Fruit fly (Drosophila melanogaster) whole organism, adult: ENCODE results near the gene CG4017.
A peak's percentile ranks its signal among the peaks of the same experiment; 100 is the strongest.

Experiments
- CG11617 ChIP-seq: fragments of 200-800 bp; sonication (Bioruptor generic); optimal IDR thresholded peaks from 2 replicates; lab custom pipeline; 2017; ENCODE audit warnings: mild to moderate bottlenecking, missing biosample characterization, missing genetic modification reagents, missing genetic modification characterization
- CG12768 ChIP-seq: fragments of 200-800 bp; sonication (Bioruptor generic); optimal IDR thresholded peaks from 2 replicates; lab custom pipeline; 2017; ENCODE audit warnings: missing biosample characterization, missing genetic modification characterization, mild to moderate bottlenecking, moderate library complexity, missing genetic modification reagents
- CG14711 ChIP-seq: fragments of 200-800 bp; sonication (Bioruptor generic); optimal IDR thresholded peaks from 2 replicates; lab custom pipeline; 2018; ENCODE audit warnings: missing biosample characterization, mild to moderate bottlenecking, missing genetic modification characterization, moderate library complexity
- CG1620 ChIP-seq: fragments of 200-800 bp; sonication (Bioruptor generic); optimal IDR thresholded peaks from 2 replicates; lab custom pipeline; 2016; ENCODE audit warnings: missing biosample characterization, missing genetic modification characterization
- CG33017 ChIP-seq: fragments of 200-800 bp; sonication (Bioruptor generic); optimal IDR thresholded peaks from 2 replicates; lab custom pipeline; 2018; ENCODE audit warnings: missing biosample characterization, mild to moderate bottlenecking, missing genetic modification characterization, moderate library complexity
- CG5204 ChIP-seq: fragments of 200-800 bp; sonication (Bioruptor generic); optimal IDR thresholded peaks from 2 replicates; lab custom pipeline; 2016; ENCODE audit warnings: missing biosample characterization, missing genetic modification characterization
- CG7045 ChIP-seq: fragments of 200-800 bp; sonication (Bioruptor generic); optimal IDR thresholded peaks from 2 replicates; lab custom pipeline; 2017; ENCODE audit warnings: missing biosample characterization, mild to moderate bottlenecking, missing genetic modification characterization
- CG7101 ChIP-seq: fragments of 200-800 bp; sonication (Bioruptor generic); optimal IDR thresholded peaks from 2 replicates; lab custom pipeline; 2018; ENCODE audit warnings: missing biosample characterization, mild to moderate bottlenecking, missing genetic modification characterization, moderate library complexity
- Clk ChIP-seq: fragments of 200-800 bp; sonication (Bioruptor generic); optimal IDR thresholded peaks from 2 replicates; lab custom pipeline; 2017; ENCODE audit warnings: missing biosample characterization, missing genetic modification characterization
- Crg-1 ChIP-seq: fragments of 200-800 bp; sonication (Bioruptor generic); optimal IDR thresholded peaks from 2 replicates; lab custom pipeline; 2016; ENCODE audit warnings: missing biosample characterization, missing genetic modification characterization
- Hr96 ChIP-seq: fragments of 200-800 bp; sonication (Bioruptor generic); optimal IDR thresholded peaks from 2 replicates; lab custom pipeline; 2016; ENCODE audit warnings: missing biosample characterization, missing genetic modification characterization
- Mnt ChIP-seq: fragments of 200-800 bp; sonication (Bioruptor generic); optimal IDR thresholded peaks from 2 replicates; lab custom pipeline; 2016; ENCODE audit warnings: missing biosample characterization, mild to moderate bottlenecking, missing genetic modification characterization
- bab1 ChIP-seq: fragments of 200-800 bp; sonication (Bioruptor generic); optimal IDR thresholded peaks from 3 replicates; lab custom pipeline; 2019; ENCODE audit warnings: missing biosample characterization, mild to moderate bottlenecking, missing genetic modification characterization, moderate library complexity
- cic ChIP-seq: fragments of 200-800 bp; sonication (Bioruptor generic); optimal IDR thresholded peaks from 2 replicates; lab custom pipeline; 2017; ENCODE audit warnings: missing biosample characterization, mild to moderate bottlenecking, missing genetic modification characterization, moderate library complexity
- cnc ChIP-seq, 2 experiments: fragments of >200 bp; optimal IDR thresholded peaks; 2 replicates each; lab custom pipeline; 2017
- kay ChIP-seq: fragments of 200-800 bp; sonication (Bioruptor generic); peaks from one replicate; lab custom pipeline; 2016; ENCODE audit warnings: missing biosample characterization, missing genetic modification characterization, borderline replicate concordance
- ovo ChIP-seq: fragments of 200-800 bp; sonication (Bioruptor generic); optimal IDR thresholded peaks from 2 replicates; lab custom pipeline; 2016; ENCODE audit warnings: missing biosample characterization, missing genetic modification characterization
- pad ChIP-seq: fragments of 200-800 bp; sonication (Bioruptor generic); optimal IDR thresholded peaks from 3 replicates; lab custom pipeline; 2017; ENCODE audit warnings: missing biosample characterization, missing genetic modification characterization, mild to moderate bottlenecking, moderate library complexity, missing genetic modification reagents
- tj ChIP-seq: fragments of 200-800 bp; sonication (Bioruptor generic); optimal IDR thresholded peaks from 3 replicates; lab custom pipeline; 2017; ENCODE audit warnings: missing biosample characterization, mild to moderate bottlenecking, missing genetic modification characterization, moderate library complexity
- toe ChIP-seq: fragments of 200-800 bp; sonication (Bioruptor generic); optimal IDR thresholded peaks from 2 replicates; lab custom pipeline; 2016; ENCODE audit warnings: missing biosample characterization, missing genetic modification characterization

Gene CG4017

dm6 chr2L:9768735-9769134 lies 1.9 kb downstream of the CG4017 start, which contains the start of gene CG17633:
Gene CG17633 (plus strand): TSS chr2L:9769060.
- TF ChIP-seq CG5204 (no peak), Clk (GFP tag; lab: Kevin White, UChicago) (no peak)

dm6 chr2L:9770896-9771295 lies 4.0 kb downstream of the CG4017 start, which contains the start of gene ppk18:
Gene ppk18 (minus strand): TSS chr2L:9770996.
- TF ChIP-seq tj (GFP tag; lab: Kevin White, UChicago), result no peak
- TF ChIP-seq kay, result no peak
- no peak for TF ChIP-seq CG33017
- no peak for TF ChIP-seq CG11617 (GFP tag; lab: Kevin White, UChicago)
- no peak for TF ChIP-seq cic (GFP tag; lab: Kevin White, UChicago)

dm6 chr2L:9774980-9775628 lies 8.2 kb downstream of the CG4017 start, which contains the start of the genes ppk11 and ppk16:
Gene ppk11 (minus strand): TSS chr2L:9775030.
Gene ppk16 (minus strand): TSS chr2L:9775030.
- peak; percentile 2 for TF ChIP-seq ovo (GFP tag; lab: Kevin White, UChicago)
- no peak for TF ChIP-seq CG33017
- no peak for TF ChIP-seq cnc (optimal IDR thresholded peaks at IDR 0.05; lab: Kevin White, UChicago)
- TF ChIP-seq CG12768 (GFP tag; lab: Kevin White, UChicago), result no peak
- peak; percentile 16 for TF ChIP-seq CG11617 (GFP tag; lab: Kevin White, UChicago)
- no peak for TF ChIP-seq tj (GFP tag; lab: Kevin White, UChicago)
- TF ChIP-seq cic (GFP tag; lab: Kevin White, UChicago), result no peak
- no peak for TF ChIP-seq CG1620
- TF ChIP-seq bab1 (GFP tag; lab: Kevin White, UChicago), result no peak
- peak; percentile 25 for TF ChIP-seq CG7101
- peak; percentile 35 for TF ChIP-seq kay
- TF ChIP-seq CG14711 (tag; lab: Kevin White, UChicago), result peak; percentile 16
- TF ChIP-seq pad (GFP tag; lab: Kevin White, UChicago), result no peak
- no peak for TF ChIP-seq CG7045 (GFP tag; lab: Kevin White, UChicago)
- no peak for TF ChIP-seq Clk (GFP tag; lab: Kevin White, UChicago)
- peak; percentile 10 for TF ChIP-seq Mnt (GFP tag; lab: Kevin White, UChicago)
- TF ChIP-seq Hr96 (GFP tag; lab: Kevin White, UChicago), result no peak
- TF ChIP-seq toe, result no peak
- TF ChIP-seq Crg-1 (GFP tag; lab: Kevin White, UChicago), result peak; percentile 10
- TF ChIP-seq CG5204, result no peak

- TF ChIP-seq bab1 (GFP tag; lab: Kevin White, UChicago), result no peak
- TF ChIP-seq Hr96 (GFP tag; lab: Kevin White, UChicago), result no peak
- TF ChIP-seq cnc (optimal IDR thresholded peaks at IDR 0.05; lab: Kevin White, UChicago), result no peak
- TF ChIP-seq ovo (GFP tag; lab: Kevin White, UChicago), result no peak
- no peak for TF ChIP-seq Crg-1 (GFP tag; lab: Kevin White, UChicago)
- no peak for TF ChIP-seq CG14711 (tag; lab: Kevin White, UChicago)
- no peak for TF ChIP-seq CG7101
- TF ChIP-seq toe, result no peak
- TF ChIP-seq CG11617 (GFP tag; lab: Kevin White, UChicago), result no peak
- no peak for TF ChIP-seq Mnt (GFP tag; lab: Kevin White, UChicago)
- no peak for TF ChIP-seq CG12768 (GFP tag; lab: Kevin White, UChicago)
- no peak for TF ChIP-seq CG7045 (GFP tag; lab: Kevin White, UChicago)
Observed at dm6 chr2L:9777927-9778326, 11.1 kb downstream of the CG4017 start.

- TF ChIP-seq bab1 (GFP tag; lab: Kevin White, UChicago), result no peak
- no peak for TF ChIP-seq CG11617 (GFP tag; lab: Kevin White, UChicago)
- no peak for TF ChIP-seq ovo (GFP tag; lab: Kevin White, UChicago)
- no peak for TF ChIP-seq CG7101
- TF ChIP-seq Mnt (GFP tag; lab: Kevin White, UChicago), result no peak
- no peak for TF ChIP-seq tj (GFP tag; lab: Kevin White, UChicago)
- TF ChIP-seq CG33017, result no peak
- no peak for TF ChIP-seq CG14711 (tag; lab: Kevin White, UChicago)
- no peak for TF ChIP-seq pad (GFP tag; lab: Kevin White, UChicago)
Observed at dm6 chr2L:9778416-9778815, 11.6 kb downstream of the CG4017 start.

- TF ChIP-seq CG1620 (no peak), toe (no peak), CG33017 (peak; percentile 69), CG7101 (peak; percentile 59), CG12768 (GFP tag; lab: Kevin White, UChicago) (peak; percentile 17), Crg-1 (GFP tag; lab: Kevin White, UChicago) (no peak), kay (peak; percentile 63), Mnt (GFP tag; lab: Kevin White, UChicago) (no peak), tj (GFP tag; lab: Kevin White, UChicago) (no peak), Hr96 (GFP tag; lab: Kevin White, UChicago) (no peak), CG7045 (GFP tag; lab: Kevin White, UChicago) (peak; percentile 51), CG5204 (peak; percentile 42), pad (GFP tag; lab: Kevin White, UChicago) (no peak), cnc (optimal IDR thresholded peaks at IDR 0.05; lab: Kevin White, UChicago) (no peak), ovo (GFP tag; lab: Kevin White, UChicago) (no peak), CG14711 (tag; lab: Kevin White, UChicago) (no peak), bab1 (GFP tag; lab: Kevin White, UChicago) (no peak), CG11617 (GFP tag; lab: Kevin White, UChicago) (peak; percentile 29), cic (GFP tag; lab: Kevin White, UChicago) (peak; percentile 41), Clk (GFP tag; lab: Kevin White, UChicago) (no peak)
Observed at dm6 chr2L:9779147-9779546, 12.3 kb downstream of the CG4017 start.
